Worm (Caenorhabditis elegans) whole organism, L3 larva: Measurements from ENCODE around the gene nlp-5.

ENCODE experiments used
- ama-1 ChIP-seq: fragments of 150-350 bp; optimal IDR thresholded peaks from 2 replicates; lab custom pipeline; 2018
- egl-27 ChIP-seq: sonication (generic microtip); optimal IDR thresholded peaks from 4 replicates; lab custom pipeline; 2017; ENCODE audit warnings: missing biosample characterization, missing genetic modification reagents, missing genetic modification characterization
- elt-1 ChIP-seq: fragments of 150-350 bp; optimal IDR thresholded peaks from 2 replicates; lab custom pipeline; 2014; ENCODE audit warnings: missing biosample characterization, missing genetic modification characterization
- fkh-10 ChIP-seq: sonication (generic microtip); optimal IDR thresholded peaks from 2 replicates; lab custom pipeline; 2017; ENCODE audit warnings: missing biosample characterization, missing genetic modification reagents, missing genetic modification characterization
- nfya-1 ChIP-seq: sonication (generic microtip); optimal IDR thresholded peaks from 2 replicates; lab custom pipeline; 2017; ENCODE audit warnings: missing genetic modification characterization, mild to moderate bottlenecking, missing compliant biosample characterization, antibody characterized with exemption, moderate library complexity; ENCODE audit not compliant: insufficient read depth
- pha-4 ChIP-seq: fragments of 150-350 bp; optimal IDR thresholded peaks from 2 replicates; lab custom pipeline; 2014; ENCODE audit warnings: missing biosample characterization, missing genetic modification reagents, missing genetic modification characterization
- snpc-4 ChIP-seq: fragments of 150-350 bp; optimal IDR thresholded peaks from 2 replicates; lab custom pipeline; 2014; ENCODE audit warnings: missing biosample characterization, missing genetic modification characterization

- no peak for TF ChIP-seq ama-1 (lab: Kevin White, UChicago)
- no peak for TF ChIP-seq nfya-1
- no peak for TF ChIP-seq egl-27 (tag; lab: Kevin White, UChicago)
- no peak for TF ChIP-seq fkh-10 (GFP tag; lab: Kevin White, UChicago)
- TF ChIP-seq elt-1 (tag; lab: Kevin White, UChicago): no peak
- TF ChIP-seq snpc-4 (tag; lab: Kevin White, UChicago): no peak
- no peak for TF ChIP-seq pha-4
Observed at ce11 chrII:8273060-8273459, 34.8 kb downstream of the nlp-5 start.
